Worm (Caenorhabditis elegans) whole organism, L2 larva: ENCODE data around the gene C04E6.4.

Experiments used
- C34F6.9 ChIP-seq: fragments of 150-350 bp; optimal IDR thresholded peaks from 2 replicates; lab custom pipeline; 2014; ENCODE audit warnings: missing biosample characterization, missing genetic modification characterization
- F13H6.1 ChIP-seq: sonication (generic microtip); optimal IDR thresholded peaks from 2 replicates; lab custom pipeline; 2016; ENCODE audit warnings: missing genetic modification characterization, missing compliant biosample characterization
- Y55F3AM.14 ChIP-seq: fragments of 200-800 bp; sonication (Bioruptor generic); optimal IDR thresholded peaks from 2 replicates; lab custom pipeline; 2018; ENCODE audit warnings: mild to moderate bottlenecking, missing genetic modification characterization, missing compliant biosample characterization
- ZK546.5 ChIP-seq: sonication (generic microtip); optimal IDR thresholded peaks from 2 replicates; lab custom pipeline; 2017; ENCODE audit warnings: missing biosample characterization, missing genetic modification characterization
- aly-2 ChIP-seq: fragments of 150-350 bp; optimal IDR thresholded peaks from 2 replicates; lab custom pipeline; 2014; ENCODE audit warnings: missing biosample characterization, missing genetic modification characterization
- ama-1 ChIP-seq: fragments of 150-350 bp; optimal IDR thresholded peaks from 2 replicates; lab custom pipeline; 2018; ENCODE audit warnings: inconsistent platforms
- blmp-1 ChIP-seq: sonication (generic microtip); optimal IDR thresholded peaks from 2 replicates; lab custom pipeline; 2017; ENCODE audit warnings: missing genetic modification characterization, mild to moderate bottlenecking, missing compliant biosample characterization, antibody characterized with exemption, moderate library complexity; ENCODE audit not compliant: insufficient read depth
- ceh-16 ChIP-seq: fragments of 150-350 bp; optimal IDR thresholded peaks from 2 replicates; lab custom pipeline; 2014; ENCODE audit warnings: missing biosample characterization, missing genetic modification characterization
- dmd-4 ChIP-seq: sonication (generic microtip); optimal IDR thresholded peaks from 2 replicates; lab custom pipeline; 2017; ENCODE audit warnings: missing biosample characterization, missing genetic modification characterization
- egl-27 ChIP-seq: sonication (generic microtip); optimal IDR thresholded peaks from 3 replicates; lab custom pipeline; 2017; ENCODE audit warnings: missing biosample characterization, missing genetic modification reagents, missing genetic modification characterization
- elt-1 ChIP-seq: fragments of 150-350 bp; optimal IDR thresholded peaks from 2 replicates; lab custom pipeline; 2014; ENCODE audit warnings: missing biosample characterization, missing genetic modification characterization
- elt-3 ChIP-seq: sonication (generic microtip); optimal IDR thresholded peaks from 2 replicates; lab custom pipeline; 2017; ENCODE audit warnings: missing biosample characterization, missing genetic modification characterization
- gmeb-1 ChIP-seq: fragments of 150-350 bp; optimal IDR thresholded peaks from 2 replicates; lab custom pipeline; 2014; ENCODE audit warnings: missing biosample characterization, missing genetic modification characterization
- lin-11 ChIP-seq: fragments of 150-350 bp; sonication (generic microtip); optimal IDR thresholded peaks from 2 replicates; lab custom pipeline; 2014; ENCODE audit warnings: missing biosample characterization, missing genetic modification characterization, inconsistent platforms, mixed read lengths
- lin-13 ChIP-seq: fragments of 150-350 bp; optimal IDR thresholded peaks from 2 replicates; lab custom pipeline; 2014; ENCODE audit warnings: missing biosample characterization, missing genetic modification reagents, missing genetic modification characterization
- lin-39 ChIP-seq: fragments of 150-350 bp; optimal IDR thresholded peaks from 2 replicates; lab custom pipeline; 2014; ENCODE audit warnings: missing biosample characterization, missing genetic modification reagents, missing genetic modification characterization
- mab-5 ChIP-seq: fragments of 150-350 bp; optimal IDR thresholded peaks from 2 replicates; lab custom pipeline; 2014; ENCODE audit warnings: missing biosample characterization, missing genetic modification characterization
- mbf-1 ChIP-seq: sonication (generic microtip); optimal IDR thresholded peaks from 2 replicates; lab custom pipeline; 2017; ENCODE audit warnings: missing biosample characterization, missing genetic modification characterization
- mdl-1 ChIP-seq, 2 experiments: fragments of 150-350 bp in 1 of 2; sonication (generic microtip) in 1 of 2; optimal IDR thresholded peaks; 2 replicates each; lab custom pipeline; 2017; ENCODE audit warnings: missing biosample characterization in 2 of 2, missing genetic modification characterization in 2 of 2
- nhr-11 ChIP-seq: fragments of 150-350 bp; optimal IDR thresholded peaks from 2 replicates; lab custom pipeline; 2014; ENCODE audit warnings: missing biosample characterization, missing genetic modification characterization
- nhr-12 ChIP-seq: fragments of 150-350 bp; optimal IDR thresholded peaks from 2 replicates; lab custom pipeline; 2014; ENCODE audit warnings: missing biosample characterization, missing genetic modification characterization
- nhr-21 ChIP-seq: fragments of 150-350 bp; optimal IDR thresholded peaks from 2 replicates; lab custom pipeline; 2014; ENCODE audit warnings: missing biosample characterization, missing genetic modification characterization
- nhr-237 ChIP-seq: fragments of 150-350 bp; optimal IDR thresholded peaks from 2 replicates; lab custom pipeline; 2014; ENCODE audit warnings: missing biosample characterization, missing genetic modification characterization
- nhr-77 ChIP-seq: fragments of 150-350 bp; optimal IDR thresholded peaks from 2 replicates; lab custom pipeline; 2014; ENCODE audit warnings: missing biosample characterization, missing genetic modification characterization
- peb-1 ChIP-seq: fragments of 150-350 bp; optimal IDR thresholded peaks from 2 replicates; lab custom pipeline; 2014; ENCODE audit warnings: missing biosample characterization, missing genetic modification characterization
- sem-4 ChIP-seq: fragments of 150-350 bp; optimal IDR thresholded peaks from 2 replicates; lab custom pipeline; 2014; ENCODE audit warnings: missing biosample characterization, missing genetic modification reagents, missing genetic modification characterization
- skn-1 ChIP-seq: sonication (generic microtip); optimal IDR thresholded peaks from 2 replicates; lab custom pipeline; 2017; ENCODE audit warnings: missing biosample characterization, missing genetic modification characterization
- sma-9 ChIP-seq, 2 experiments: fragments of 150-350 bp in 1 of 2; sonication (generic microtip) in 1 of 2; optimal IDR thresholded peaks; 2 replicates each; lab custom pipeline; 2014 to 2016; ENCODE audit warnings: missing genetic modification characterization in 2 of 2, mild to moderate bottlenecking in 1 of 2, missing biosample characterization in 1 of 2, missing compliant biosample characterization in 1 of 2, missing genetic modification reagents in 1 of 2, moderate library complexity in 1 of 2
- snpc-4 ChIP-seq: fragments of 150-350 bp; optimal IDR thresholded peaks from 2 replicates; lab custom pipeline; 2014; ENCODE audit warnings: missing biosample characterization, missing genetic modification characterization
- unc-39 ChIP-seq: fragments of 150-350 bp; optimal IDR thresholded peaks from 2 replicates; lab custom pipeline; 2014; ENCODE audit warnings: missing biosample characterization, missing genetic modification characterization
- unc-55 ChIP-seq: fragments of 150-350 bp; sonication (generic microtip); optimal IDR thresholded peaks from 3 replicates; lab custom pipeline; 2014; ENCODE audit warnings: missing biosample characterization, missing genetic modification reagents, missing genetic modification characterization
- zag-1 ChIP-seq: fragments of 150-350 bp; optimal IDR thresholded peaks from 2 replicates; lab custom pipeline; 2014; ENCODE audit warnings: missing biosample characterization, missing genetic modification characterization
- ztf-1 ChIP-seq: fragments of 200-800 bp; sonication (Bioruptor generic); conservative IDR thresholded peaks from 2 replicates; pipeline ENCODE4 v1.3.6; 2022; ENCODE audit warnings: missing genetic modification characterization, missing compliant biosample characterization
- ztf-11 ChIP-seq: sonication (generic microtip); optimal IDR thresholded peaks from 2 replicates; lab custom pipeline; 2017; ENCODE audit warnings: missing biosample characterization, missing genetic modification characterization

The C04E6.4 gene

DNA sequence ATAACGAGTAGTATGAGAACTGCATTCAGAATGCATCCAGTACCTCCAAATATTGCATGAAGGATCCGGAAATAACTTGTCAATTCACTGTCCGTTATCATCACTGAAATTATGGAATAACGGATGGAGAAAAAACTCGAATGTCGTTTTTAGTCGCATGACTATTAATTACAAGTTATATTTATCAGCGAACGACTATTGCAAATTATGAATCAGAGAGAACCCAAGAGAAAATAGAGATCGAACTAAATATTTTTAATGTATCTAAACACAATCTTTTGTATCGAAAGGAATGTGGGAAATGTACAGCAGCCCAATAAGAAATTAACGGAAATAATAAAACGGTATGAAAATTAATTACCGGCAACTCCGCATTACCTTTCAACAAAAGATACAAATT is 7.2 kb upstream of the C04E6.4 start, which contains the start of gene srd-16:
Gene srd-16 (minus strand): TSS at position 101 of the 400 bp plus-strand sequence.
- TF ChIP-seq peb-1 (tag; lab: Kevin White, UChicago) (no peak), elt-3 (tag; lab: Kevin White, UChicago) (no peak)

ce11 chrV:5901833-5902232 is 5.4 kb upstream of the C04E6.4 start, which contains the start of gene C04E6.5:
TSS of gene C04E6.5 (plus strand) at chrV:5902133.
- no peak for TF ChIP-seq ZK546.5 (tag; lab: Kevin White, UChicago)
- no peak for TF ChIP-seq F13H6.1 (tag; lab: Kevin White, UChicago)
- TF ChIP-seq skn-1: no peak
- TF ChIP-seq ceh-16 (tag; lab: Kevin White, UChicago): no peak
- no peak for TF ChIP-seq sma-9 (GFP tag; optimal IDR thresholded peaks at IDR 0.05; lab: Kevin White, UChicago)
- no peak for TF ChIP-seq sma-9 (tag; optimal IDR thresholded peaks at IDR 0.05; lab: Kevin White, UChicago)
- no peak for TF ChIP-seq egl-27
- TF ChIP-seq dmd-4 (tag; lab: Kevin White, UChicago): no peak
- TF ChIP-seq nhr-11 (tag; lab: Kevin White, UChicago): no peak
- TF ChIP-seq aly-2: no peak
- TF ChIP-seq nhr-237 (tag; lab: Kevin White, UChicago): no peak
- no peak for TF ChIP-seq C34F6.9 (tag; lab: Kevin White, UChicago)
- TF ChIP-seq Y55F3AM.14 (GFP tag; lab: Kevin White, UChicago): no peak
- no peak for TF ChIP-seq lin-13 (GFP tag; lab: Kevin White, UChicago)
- no peak for TF ChIP-seq snpc-4 (tag; lab: Kevin White, UChicago)
- TF ChIP-seq nhr-12 (tag; lab: Kevin White, UChicago): no peak
- no peak for TF ChIP-seq nhr-21 (tag; lab: Kevin White, UChicago)
- TF ChIP-seq blmp-1: no peak
- TF ChIP-seq mbf-1 (tag; lab: Kevin White, UChicago): no peak
- no peak for TF ChIP-seq ama-1 (lab: Kevin White, UChicago)
- no peak for TF ChIP-seq sem-4 (tag; lab: Kevin White, UChicago)

DNA sequence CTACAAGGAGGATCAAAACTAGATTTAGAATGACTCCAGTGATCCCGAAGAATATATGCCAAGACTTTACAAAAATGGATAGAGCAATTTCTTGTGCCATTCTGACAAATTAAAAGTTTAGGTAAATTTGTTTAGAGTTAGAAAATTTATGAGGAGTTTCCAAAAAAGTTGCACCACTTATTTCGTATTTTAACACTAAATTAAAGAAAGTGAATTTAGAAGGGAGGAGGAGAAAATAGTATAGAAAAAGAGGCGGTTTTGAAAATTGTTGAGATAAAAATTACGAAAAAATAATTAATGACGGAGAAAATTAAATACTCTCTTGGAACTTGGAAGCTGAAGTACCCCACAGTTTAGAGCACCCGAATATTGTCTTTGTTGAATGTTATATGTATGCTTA is 938 bp upstream of the C04E6.4 start, which contains the start of gene srd-15:
Gene srd-15 (minus strand): TSS at position 101 of the 400 bp plus-strand sequence.
- TF ChIP-seq mdl-1 (tag; optimal IDR thresholded peaks at IDR 0.05; lab: Kevin White, UChicago): no peak
- no peak for TF ChIP-seq nhr-21 (tag; lab: Kevin White, UChicago)
- no peak for TF ChIP-seq mbf-1 (tag; lab: Kevin White, UChicago)
- TF ChIP-seq nhr-237 (tag; lab: Kevin White, UChicago): no peak
- TF ChIP-seq ceh-16 (tag; lab: Kevin White, UChicago): no peak
- TF ChIP-seq C34F6.9 (tag; lab: Kevin White, UChicago): no peak
- no peak for TF ChIP-seq elt-1 (tag; lab: Kevin White, UChicago)
- no peak for TF ChIP-seq peb-1 (tag; lab: Kevin White, UChicago)
- no peak for TF ChIP-seq ztf-1 (GFP tag; lab: Robert Waterston, UW)
- no peak for TF ChIP-seq unc-55
- TF ChIP-seq gmeb-1: no peak
- no peak for TF ChIP-seq mab-5 (tag; lab: Kevin White, UChicago)
- TF ChIP-seq nhr-77: no peak
- TF ChIP-seq snpc-4 (tag; lab: Kevin White, UChicago): no peak
- TF ChIP-seq dmd-4 (tag; lab: Kevin White, UChicago): no peak
- TF ChIP-seq, all 48 proteins: peak for 0

DNA sequence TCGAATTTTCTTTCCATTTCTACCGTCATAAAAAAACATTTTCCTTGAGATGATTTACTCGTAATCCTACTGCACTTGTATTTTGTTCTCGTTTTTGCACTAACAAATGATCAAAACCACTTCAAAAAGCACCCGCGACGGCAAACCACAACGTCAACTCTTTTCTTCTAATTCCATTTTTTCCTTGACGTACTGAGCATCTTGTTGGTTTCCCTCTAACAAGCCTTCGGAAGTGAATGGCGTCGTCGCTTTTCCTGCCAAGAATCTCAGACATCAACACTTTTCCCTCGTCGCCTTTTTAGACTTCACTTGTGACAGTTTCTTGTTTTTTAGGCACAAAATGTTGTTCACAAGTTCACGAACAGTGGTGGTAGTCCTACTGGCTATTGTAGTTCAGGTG is 5.2 kb downstream of the C04E6.4 start, which contains the start of gene C04E6.13:
Gene C04E6.13 (plus strand): TSS at position 301 of the 400 bp plus-strand sequence.
- no peak for TF ChIP-seq mbf-1 (tag; lab: Kevin White, UChicago)
- TF ChIP-seq ztf-11 (tag; lab: Kevin White, UChicago): no peak
- TF ChIP-seq lin-11 (tag; lab: Kevin White, UChicago): no peak
- no peak for TF ChIP-seq mab-5 (tag; lab: Kevin White, UChicago)
- TF ChIP-seq dmd-4 (tag; lab: Kevin White, UChicago): no peak
- TF ChIP-seq Y55F3AM.14 (GFP tag; lab: Kevin White, UChicago): no peak
- no peak for TF ChIP-seq gmeb-1

DNA sequence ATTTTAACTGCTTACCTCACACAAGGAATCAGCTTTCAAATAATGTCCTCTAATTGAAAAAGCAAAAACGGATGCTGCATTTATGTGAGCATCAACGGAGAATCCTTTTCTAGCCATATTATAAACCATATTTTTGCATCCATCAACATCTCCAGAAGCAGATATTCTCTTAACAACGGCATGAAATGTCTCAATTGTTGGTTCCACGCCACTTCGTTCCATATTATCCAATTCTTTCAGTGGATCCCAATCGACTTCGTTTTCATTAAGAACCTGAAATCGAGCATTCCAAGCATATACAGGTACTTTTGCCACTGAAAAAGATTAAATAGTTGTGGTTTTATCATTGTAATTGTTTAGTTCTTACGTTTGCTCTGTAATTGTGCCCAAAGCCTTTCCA is 9.7 kb downstream of the C04E6.4 start:
- TF ChIP-seq nhr-77 (no peak), unc-39 (tag; lab: Kevin White, UChicago) (no peak), lin-39 (tag; lab: Kevin White, UChicago) (no peak), zag-1 (tag; lab: Kevin White, UChicago) (no peak), mdl-1 (tag; optimal IDR thresholded peaks at IDR 0.05; lab: Kevin White, UChicago) (no peak)
